Fruit fly (Drosophila melanogaster) whole organism, embryonic: Measurements from ENCODE around the gene CG4461.

ENCODE experiments used
- Atf6 ChIP-seq: fragments of 200-800 bp; sonication (Bioruptor generic); IDR thresholded peaks from 2 replicates; pipeline ENCODE4 v1.3.6; 2022; ENCODE audit warnings: missing biosample characterization, missing genetic modification characterization
- Awh ChIP-seq: fragments of 200-800 bp; sonication (Bioruptor generic); IDR thresholded peaks from 2 replicates; pipeline ENCODE4, ENCODE4 v1.3.6; 2022; ENCODE audit warnings: missing biosample characterization, missing genetic modification characterization
- Bgb ChIP-seq: fragments of 200-800 bp; sonication (Bioruptor generic); IDR thresholded peaks from 2 replicates; pipeline ENCODE4 v1.3.6; 2022; ENCODE audit warnings: missing biosample characterization, missing genetic modification characterization; ENCODE audit not compliant: partially characterized antibody
- CG12299 ChIP-seq: fragments of 200-800 bp; sonication (Bioruptor generic); optimal IDR thresholded peaks from 2 replicates; lab custom pipeline; 2018; ENCODE audit warnings: missing biosample characterization, mild to moderate bottlenecking, missing genetic modification characterization
- CG12744 ChIP-seq: fragments of 200-800 bp; sonication (Bioruptor generic); optimal IDR thresholded peaks from 2 replicates; lab custom pipeline; 2016; ENCODE audit warnings: missing biosample characterization, missing genetic modification characterization
- CG13287 ChIP-seq: fragments of 200-800 bp; sonication (Bioruptor generic); IDR thresholded peaks from 2 replicates; pipeline ENCODE4 v1.3.6; 2022; ENCODE audit warnings: missing biosample characterization, missing genetic modification characterization; ENCODE audit not compliant: partially characterized antibody
- CG13894 ChIP-seq: fragments of 200-800 bp; sonication (Bioruptor generic); optimal IDR thresholded peaks from 3 replicates; lab custom pipeline; 2018; ENCODE audit warnings: missing biosample characterization, mild to moderate bottlenecking, missing genetic modification characterization, moderate library complexity
- CG14667 ChIP-seq: fragments of 200-800 bp; sonication (Bioruptor generic); IDR thresholded peaks from 2 replicates; pipeline ENCODE4 v1.3.6; 2022; ENCODE audit warnings: missing biosample characterization, missing genetic modification characterization
- CG15073 ChIP-seq: fragments of 200-800 bp; sonication (Bioruptor generic); optimal IDR thresholded peaks from 2 replicates; lab custom pipeline; 2016; ENCODE audit warnings: missing biosample characterization, missing genetic modification characterization
- CG15601 ChIP-seq: fragments of 200-800 bp; sonication (Bioruptor generic); optimal IDR thresholded peaks from 3 replicates; lab custom pipeline; 2019; ENCODE audit warnings: missing biosample characterization, mild to moderate bottlenecking, missing genetic modification characterization, moderate library complexity
- CG18262 ChIP-seq: fragments of 200-800 bp; optimal IDR thresholded peaks from 3 replicates; lab custom pipeline; 2019; ENCODE audit warnings: missing biosample characterization, mild to moderate bottlenecking, missing genetic modification characterization, moderate library complexity
- CG18476 ChIP-seq: fragments of 200-800 bp; sonication (Bioruptor generic); optimal IDR thresholded peaks from 2 replicates; lab custom pipeline; 2016; ENCODE audit warnings: missing biosample characterization, mild to moderate bottlenecking, missing genetic modification characterization
- CG31365 ChIP-seq: fragments of 200-800 bp; sonication (Bioruptor generic); optimal IDR thresholded peaks from 2 replicates; lab custom pipeline; 2018; ENCODE audit warnings: missing biosample characterization, mild to moderate bottlenecking, missing genetic modification characterization
- CG3281 ChIP-seq: fragments of 200-800 bp; sonication (Bioruptor generic); optimal IDR thresholded peaks from 3 replicates; lab custom pipeline; 2017; ENCODE audit warnings: missing biosample characterization, mild to moderate bottlenecking, missing genetic modification characterization
- CG42726 ChIP-seq: fragments of 200-800 bp; sonication (Bioruptor generic); IDR thresholded peaks from 2 replicates; pipeline ENCODE4 v1.3.6; 2022; ENCODE audit warnings: missing biosample characterization, missing genetic modification characterization; ENCODE audit not compliant: partially characterized antibody
- CG7372 ChIP-seq: fragments of 200-800 bp; sonication (Bioruptor generic); IDR thresholded peaks from 2 replicates; pipeline ENCODE4 v1.3.6; 2022; ENCODE audit warnings: missing biosample characterization, missing genetic modification characterization
- CG7786 ChIP-seq: fragments of 200-800 bp; sonication (Bioruptor generic); optimal IDR thresholded peaks from 2 replicates; lab custom pipeline; 2016; ENCODE audit warnings: missing biosample characterization, missing genetic modification characterization
- CG8089 ChIP-seq: fragments of 200-800 bp; sonication (Bioruptor generic); optimal IDR thresholded peaks from 3 replicates; lab custom pipeline; 2016; ENCODE audit warnings: missing biosample characterization, missing genetic modification characterization
- D ChIP-seq, 2 experiments: fragments of 200-800 bp in 1 of 2; fragments of >200 bp in 1 of 2; sonication (Bioruptor generic) in 1 of 2; optimal IDR thresholded peaks; 2 replicates in 1 of 2; 3 replicates in 1 of 2; lab custom pipeline; 2017; ENCODE audit warnings: mild to moderate bottlenecking in 1 of 2, missing biosample characterization in 1 of 2, missing genetic modification characterization in 1 of 2, missing genetic modification reagents in 1 of 2
- Doc3 ChIP-seq: fragments of 200-800 bp; sonication (Bioruptor generic); IDR thresholded peaks from 3 replicates; pipeline ENCODE4 v1.3.6; 2022; ENCODE audit warnings: missing biosample characterization, missing genetic modification characterization; ENCODE audit not compliant: partially characterized antibody
- HLHmδ ChIP-seq: fragments of 200-800 bp; sonication (Bioruptor generic); optimal IDR thresholded peaks from 2 replicates; lab custom pipeline; 2018; ENCODE audit warnings: missing biosample characterization, mild to moderate bottlenecking, missing genetic modification characterization, moderate library complexity
- Lhr ChIP-seq: fragments of 200-800 bp; sonication (Bioruptor generic); optimal IDR thresholded peaks from 3 replicates; lab custom pipeline; 2017; ENCODE audit warnings: mild to moderate bottlenecking, missing biosample characterization, missing genetic modification reagents, missing genetic modification characterization
- MBD-R2 ChIP-seq: fragments of 200-800 bp; sonication (Bioruptor generic); IDR thresholded peaks from 2 replicates; pipeline ENCODE4 v1.3.6; 2022; ENCODE audit warnings: missing biosample characterization, missing genetic modification characterization
- Nf-YB ChIP-seq: fragments of 200-800 bp; sonication (Bioruptor generic); optimal IDR thresholded peaks from 3 replicates; lab custom pipeline; 2019; ENCODE audit warnings: missing biosample characterization, mild to moderate bottlenecking, missing genetic modification characterization, moderate library complexity
- Pdp1 ChIP-seq, 2 experiments: fragments of 200-800 bp; sonication (Bioruptor generic); optimal IDR thresholded peaks; 3 replicates each; lab custom pipeline; 2016; ENCODE audit warnings: missing biosample characterization in 2 of 2, missing genetic modification characterization in 2 of 2, mild to moderate bottlenecking in 1 of 2, moderate library complexity in 1 of 2
- Ravus ChIP-seq: fragments of 200-800 bp; sonication (Bioruptor generic); IDR thresholded peaks from 2 replicates; pipeline ENCODE4 v1.3.6; 2022; ENCODE audit warnings: missing biosample characterization, missing genetic modification characterization
- TFAM ChIP-seq: fragments of 200-800 bp; sonication (Bioruptor generic); optimal IDR thresholded peaks from 2 replicates; lab custom pipeline; 2017; ENCODE audit warnings: missing biosample characterization, missing genetic modification characterization, inconsistent platforms
- ato ChIP-seq: fragments of 200-800 bp; sonication (Bioruptor generic); IDR thresholded peaks from 2 replicates; pipeline ENCODE4 v1.3.6; 2022; ENCODE audit warnings: missing biosample characterization, missing genetic modification characterization; ENCODE audit not compliant: partially characterized antibody
- bbx ChIP-seq: fragments of 200-800 bp; sonication (Bioruptor generic); IDR thresholded peaks from 2 replicates; pipeline ENCODE4 v1.3.6; 2022; ENCODE audit warnings: missing biosample characterization, missing genetic modification characterization; ENCODE audit not compliant: partially characterized antibody
- cad ChIP-seq: fragments of >200 bp; optimal IDR thresholded peaks from 2 replicates; lab custom pipeline; 2017; ENCODE audit warnings: missing biosample characterization, missing genetic modification characterization
- cwo ChIP-seq: fragments of 200-800 bp; sonication (Bioruptor generic); optimal IDR thresholded peaks from 3 replicates; lab custom pipeline; 2017; ENCODE audit warnings: missing biosample characterization, missing genetic modification characterization, mild to moderate bottlenecking, moderate library complexity, missing genetic modification reagents
- fd96Cb ChIP-seq: fragments of 200-800 bp; sonication (Bioruptor generic); optimal IDR thresholded peaks from 2 replicates; lab custom pipeline; 2018; ENCODE audit warnings: missing biosample characterization, mild to moderate bottlenecking, missing genetic modification characterization, moderate library complexity
- gcm ChIP-seq: fragments of 200-800 bp; sonication (Bioruptor generic); optimal IDR thresholded peaks from 2 replicates; lab custom pipeline; 2019; ENCODE audit warnings: missing biosample characterization, mild to moderate bottlenecking, missing genetic modification characterization, moderate library complexity
- her ChIP-seq: fragments of 200-800 bp; sonication (Bioruptor generic); optimal IDR thresholded peaks from 2 replicates; lab custom pipeline; 2016; ENCODE audit warnings: missing biosample characterization, missing genetic modification characterization
- jigr1 ChIP-seq: fragments of 200-800 bp; sonication (Bioruptor generic); IDR thresholded peaks from 3 replicates; pipeline ENCODE4 v1.3.6; 2022; ENCODE audit warnings: missing biosample characterization, missing genetic modification characterization
- kni ChIP-seq: fragments of 200-800 bp; sonication (Bioruptor generic); optimal IDR thresholded peaks from 3 replicates; lab custom pipeline; 2017; ENCODE audit warnings: mild to moderate bottlenecking, missing biosample characterization, missing genetic modification reagents, missing genetic modification characterization
- mirr ChIP-seq: fragments of 200-800 bp; sonication (Bioruptor generic); optimal IDR thresholded peaks from 3 replicates; lab custom pipeline; 2018; ENCODE audit warnings: missing biosample characterization, mild to moderate bottlenecking, missing genetic modification characterization
- pan ChIP-seq, 4 experiments: fragments of >200 bp in 3 of 4; fragments of 200-800 bp in 1 of 4; sonication (Bioruptor generic) in 1 of 4; optimal IDR thresholded peaks in 3 of 4; IDR thresholded peaks in 1 of 4; 2 replicates each; pipeline versions ENCODE4 v1.3.6 to Lab custom; 2017 to 2022; ENCODE audit warnings: missing biosample characterization in 2 of 4, missing genetic modification characterization in 2 of 4, mixed read lengths in 1 of 4
- peb ChIP-seq: fragments of 200-800 bp; sonication (Bioruptor generic); IDR thresholded peaks from 2 replicates; pipeline ENCODE4 v1.3.6; 2022; ENCODE audit warnings: missing biosample characterization, missing genetic modification characterization
- pfk ChIP-seq: fragments of 200-800 bp; sonication (Bioruptor generic); optimal IDR thresholded peaks from 2 replicates; lab custom pipeline; 2018; ENCODE audit warnings: missing biosample characterization, mild to moderate bottlenecking, missing genetic modification characterization, moderate library complexity
- psq ChIP-seq: fragments of 200-800 bp; sonication (Bioruptor generic); optimal IDR thresholded peaks from 2 replicates; lab custom pipeline; 2017; ENCODE audit warnings: missing biosample characterization, missing genetic modification characterization
- run ChIP-seq: fragments of 200-800 bp; sonication (Bioruptor generic); optimal IDR thresholded peaks from 3 replicates; lab custom pipeline; 2018; ENCODE audit warnings: missing biosample characterization, mild to moderate bottlenecking, missing genetic modification characterization
- sd ChIP-seq: fragments of 200-800 bp; sonication (Bioruptor generic); optimal IDR thresholded peaks from 3 replicates; lab custom pipeline; 2018; ENCODE audit warnings: missing biosample characterization, mild to moderate bottlenecking, missing genetic modification characterization, moderate library complexity
- slp2 ChIP-seq: fragments of 200-800 bp; sonication (Bioruptor generic); optimal IDR thresholded peaks from 2 replicates; lab custom pipeline; 2016; ENCODE audit warnings: missing biosample characterization, missing genetic modification characterization
- sna ChIP-seq: fragments of 200-800 bp; sonication (Bioruptor generic); IDR thresholded peaks from 2 replicates; pipeline ENCODE4 v1.3.6; 2022; ENCODE audit warnings: missing biosample characterization, missing genetic modification characterization; ENCODE audit not compliant: partially characterized antibody
- sob ChIP-seq: fragments of 200-800 bp; sonication (Bioruptor generic); IDR thresholded peaks from 2 replicates; pipeline ENCODE4 v1.3.6; 2022; ENCODE audit warnings: missing biosample characterization, missing genetic modification characterization
- sr ChIP-seq: fragments of 200-800 bp; sonication (Bioruptor generic); IDR thresholded peaks from 3 replicates; pipeline ENCODE4 v1.3.6; 2022; ENCODE audit warnings: missing biosample characterization, missing genetic modification characterization
- tap ChIP-seq: fragments of 200-800 bp; optimal IDR thresholded peaks from 3 replicates; lab custom pipeline; 2019; ENCODE audit warnings: missing biosample characterization, mild to moderate bottlenecking, missing genetic modification characterization, moderate library complexity

CG4461 gene

dm6 chr3L:9419328-9419727 lies 44.1 kb downstream of the CG4461 start (continued):
- TF ChIP-seq sr (GFP tag; lab: Robert Waterston, UW) (0 out of 3 replicates have a peak, but pooled peaks have one; percentile 25), CG12299 (tag; lab: Kevin White, UChicago) (no peak), run (tag; lab: Kevin White, UChicago) (no peak), bbx (GFP tag; lab: Robert Waterston, UW) (no peak), ato (GFP tag; lab: Robert Waterston, UW) (no peak), peb (no peak), CG12744 (GFP tag; lab: Kevin White, UChicago) (no peak), sob (GFP tag; lab: Robert Waterston, UW) (no peak), CG15601 (tag; lab: Kevin White, UChicago) (no peak), CG15073 (no peak), psq (GFP tag; lab: Kevin White, UChicago) (no peak), MBD-R2 (GFP tag; lab: Robert Waterston, UW) (no peak), Atf6 (GFP tag; lab: Robert Waterston, UW) (no peak), CG18262 (tag; lab: Kevin White, UChicago) (no peak), Nf-YB (GFP tag; lab: Kevin White, UChicago) (no peak), CG42726 (no peak), kni (GFP tag; lab: Kevin White, UChicago) (no peak), CG13894 (no peak), gcm (GFP tag; lab: Kevin White, UChicago) (no peak), Awh (GFP tag; lab: Robert Waterston, UW) (peak; percentile 56; the same call in 1 of the 2 replicates), sd (no peak), tap (tag; lab: Kevin White, UChicago) (no peak), pan (optimal IDR thresholded peaks at IDR 0.05; lab: Kevin White, UChicago) (no peak), pan (GFP tag; optimal IDR thresholded peaks at IDR 0.05 in 1 of 2, IDR thresholded peaks at IDR 0.05 in 1 of 2) (peak in 1 of 2 experiments; percentile 64), sna (GFP tag; lab: Robert Waterston, UW) (no peak), fd96Cb (tag; lab: Kevin White, UChicago) (no peak), Bgb (no peak), Pdp1 (GFP tag; optimal IDR thresholded peaks at IDR 0.05; lab: Kevin White, UChicago) (peak in 1 of 2 experiments; percentile 71), CG8089 (GFP tag; lab: Kevin White, UChicago) (no peak), pfk (GFP tag; lab: Kevin White, UChicago) (no peak), her (GFP tag; lab: Kevin White, UChicago) (no peak), CG3281 (GFP tag; lab: Kevin White, UChicago) (no peak), CG31365 (tag; lab: Kevin White, UChicago) (no peak), HLHmδ (GFP tag; lab: Kevin White, UChicago) (no peak)

dm6 chr3L:9420054-9420818 lies 45.0 kb downstream of the CG4461 start:
- TF ChIP-seq cad (GFP tag; lab: Kevin White, UChicago) (no peak), CG14667 (GFP tag; lab: Robert Waterston, UW) (peak; percentile 18; the same call in 1 of the 2 replicates), Doc3 (GFP tag; lab: Robert Waterston, UW) (no peak), CG18476 (no peak), Nf-YB (GFP tag; lab: Kevin White, UChicago) (no peak), CG7786 (GFP tag; lab: Kevin White, UChicago) (peak; percentile 12), Lhr (no peak), slp2 (GFP tag; lab: Kevin White, UChicago) (peak; percentile 17), jigr1 (GFP tag; lab: Robert Waterston, UW) (no peak), mirr (GFP tag; lab: Kevin White, UChicago) (no peak), TFAM (GFP tag; lab: Kevin White, UChicago) (no peak), D (optimal IDR thresholded peaks at IDR 0.05; lab: Kevin White, UChicago) (no peak), D (GFP tag; optimal IDR thresholded peaks at IDR 0.05; lab: Kevin White, UChicago) (peak; percentile 3), Ravus (GFP tag; lab: Robert Waterston, UW) (no peak), cwo (GFP tag; lab: Kevin White, UChicago) (no peak), CG13287 (no peak), CG7372 (GFP tag; lab: Robert Waterston, UW) (no peak)
